Worm (Caenorhabditis elegans): ENCODE results near the gene C07A12.18.
A peak's percentile ranks its signal among the peaks of the same experiment; 100 is the strongest.

DNA sequence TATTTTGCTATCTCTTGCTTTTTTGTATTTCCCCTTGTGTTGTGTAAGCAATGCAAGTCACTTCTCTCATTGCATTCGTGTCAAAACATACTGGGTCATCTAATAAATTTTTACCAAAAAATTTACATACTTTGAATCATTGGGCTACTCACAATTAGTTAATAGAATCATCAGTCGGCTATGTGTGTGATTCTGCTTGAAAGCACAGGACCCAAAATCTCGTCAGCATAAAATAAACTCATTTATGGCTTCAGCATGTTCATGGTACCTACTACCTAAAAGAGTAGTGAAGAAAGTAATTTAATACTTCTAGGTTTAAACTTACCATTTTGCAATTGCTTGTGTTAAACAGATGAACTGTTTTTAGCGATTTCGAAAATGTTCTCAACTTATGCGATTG lies 23.3 kb downstream of the C07A12.18 start:
- TF ChIP-seq ceh-82 (tag; optimal IDR thresholded peaks at IDR 0.05) (no peak), alr-1 (tag; optimal IDR thresholded peaks at IDR 0.05) (no peak), nhr-6 (tag; optimal IDR thresholded peaks at IDR 0.05) (no peak), ama-1 (optimal IDR thresholded peaks at IDR 0.05) (no peak), unc-39 (tag; optimal IDR thresholded peaks at IDR 0.05) (no peak), F13H6.1 (tag; optimal IDR thresholded peaks at IDR 0.05) (no peak), Y55F3AM.14 (GFP tag; optimal IDR thresholded peaks at IDR 0.05) (peak; percentile 23), nhr-237 (tag; optimal IDR thresholded peaks at IDR 0.05) (no peak), nhr-77 (tag; optimal IDR thresholded peaks at IDR 0.05) (no peak), unc-62 (GFP tag; optimal IDR thresholded peaks at IDR 0.05) (no peak), nhr-12 (tag; optimal IDR thresholded peaks at IDR 0.05) (no peak), egl-27 (tag; optimal IDR thresholded peaks at IDR 0.05) (no peak), crh-2 (tag; optimal IDR thresholded peaks at IDR 0.05) (peak; percentile 37)
